Worm (Caenorhabditis elegans) whole organism, mixed stage, embryonic: ENCODE results near the gene Y47G7B.2.

ENCODE experiments used
- M03D4.4 ChIP-seq: sonication (generic microtip); optimal IDR thresholded peaks from 2 replicates; lab custom pipeline; 2017; ENCODE audit warnings: mild to moderate bottlenecking, missing genetic modification characterization, missing compliant biosample characterization
- bed-3 ChIP-seq: fragments of 200-800 bp; sonication (Bioruptor generic); optimal IDR thresholded peaks from 3 replicates; lab custom pipeline; 2018; ENCODE audit warnings: mild to moderate bottlenecking, missing genetic modification characterization, moderate library complexity, missing compliant biosample characterization
- blmp-1 ChIP-seq: fragments of 150-350 bp; optimal IDR thresholded peaks from 2 replicates; lab custom pipeline; 2014; ENCODE audit warnings: missing biosample characterization, missing genetic modification characterization
- ceh-39 ChIP-seq: fragments of 150-350 bp; optimal IDR thresholded peaks from 2 replicates; lab custom pipeline; 2014; ENCODE audit warnings: missing biosample characterization, missing genetic modification characterization
- ceh-43 ChIP-seq: fragments of 200-800 bp; sonication (Bioruptor generic); optimal IDR thresholded peaks from 2 replicates; lab custom pipeline; 2018; ENCODE audit warnings: mild to moderate bottlenecking, missing genetic modification characterization, moderate library complexity, missing compliant biosample characterization
- ceh-83 ChIP-seq: fragments of 200-800 bp; sonication (Bioruptor generic); optimal IDR thresholded peaks from 2 replicates; lab custom pipeline; 2018; ENCODE audit warnings: mild to moderate bottlenecking, missing genetic modification characterization, missing compliant biosample characterization
- ces-1 ChIP-seq: fragments of 150-350 bp; optimal IDR thresholded peaks from 2 replicates; lab custom pipeline; 2014; ENCODE audit warnings: missing biosample characterization, missing genetic modification reagents, missing genetic modification characterization
- drap-1 ChIP-seq: fragments of 200-800 bp; sonication (Bioruptor generic); optimal IDR thresholded peaks from 3 replicates; lab custom pipeline; 2018; ENCODE audit warnings: mild to moderate bottlenecking, missing genetic modification characterization, missing compliant biosample characterization
- flh-1 ChIP-seq: fragments of 200-800 bp; sonication (Bioruptor generic); optimal IDR thresholded peaks from 2 replicates; lab custom pipeline; 2018; ENCODE audit warnings: mild to moderate bottlenecking, missing genetic modification characterization, moderate library complexity, missing compliant biosample characterization
- ham-2 ChIP-seq: fragments of 200-800 bp; sonication (Bioruptor generic); optimal IDR thresholded peaks from 2 replicates; lab custom pipeline; 2018; ENCODE audit warnings: mild to moderate bottlenecking, missing genetic modification characterization, missing compliant biosample characterization
- hlh-1 ChIP-seq: fragments of 150-350 bp; optimal IDR thresholded peaks from 2 replicates; lab custom pipeline; 2014; ENCODE audit warnings: missing biosample characterization, missing genetic modification reagents, missing genetic modification characterization
- lin-13 ChIP-seq: fragments of 150-350 bp; optimal IDR thresholded peaks from 2 replicates; lab custom pipeline; 2014; ENCODE audit warnings: missing biosample characterization, missing genetic modification characterization
- lin-32 ChIP-seq: fragments of 200-800 bp; sonication (Bioruptor generic); optimal IDR thresholded peaks from 2 replicates; lab custom pipeline; 2018; ENCODE audit warnings: mild to moderate bottlenecking, missing genetic modification characterization, missing compliant biosample characterization
- lsy-2 ChIP-seq: fragments of 150-350 bp; optimal IDR thresholded peaks from 2 replicates; lab custom pipeline; 2014; ENCODE audit warnings: missing biosample characterization, missing genetic modification characterization
- mab-5 ChIP-seq: fragments of 150-350 bp; optimal IDR thresholded peaks from 2 replicates; lab custom pipeline; 2014; ENCODE audit warnings: missing biosample characterization, missing genetic modification characterization
- mep-1 ChIP-seq: fragments of 150-350 bp; optimal IDR thresholded peaks from 2 replicates; lab custom pipeline; 2017; ENCODE audit warnings: missing biosample characterization, missing genetic modification reagents, missing genetic modification characterization, inconsistent platforms
- nhr-12 ChIP-seq: fragments of 150-350 bp; optimal IDR thresholded peaks from 2 replicates; lab custom pipeline; 2014; ENCODE audit warnings: missing biosample characterization, missing genetic modification characterization
- nhr-2 ChIP-seq: fragments of 150-350 bp; optimal IDR thresholded peaks from 2 replicates; lab custom pipeline; 2014; ENCODE audit warnings: missing biosample characterization, missing genetic modification characterization
- nhr-237 ChIP-seq: fragments of 150-350 bp; optimal IDR thresholded peaks from 2 replicates; lab custom pipeline; 2014; ENCODE audit warnings: missing biosample characterization, missing genetic modification characterization
- nhr-28 ChIP-seq: fragments of 150-350 bp; optimal IDR thresholded peaks from 2 replicates; lab custom pipeline; 2014; ENCODE audit warnings: missing biosample characterization, missing genetic modification characterization
- nhr-76 ChIP-seq: sonication (generic microtip); optimal IDR thresholded peaks from 2 replicates; lab custom pipeline; 2017; ENCODE audit warnings: missing biosample characterization, missing genetic modification characterization
- pha-4 ChIP-seq: fragments of 150-350 bp; optimal IDR thresholded peaks from 2 replicates; lab custom pipeline; 2018; ENCODE audit warnings: missing biosample characterization, missing genetic modification reagents, missing genetic modification characterization
- sem-2 ChIP-seq: fragments of 200-800 bp; sonication (Bioruptor generic); optimal IDR thresholded peaks from 2 replicates; lab custom pipeline; 2018; ENCODE audit warnings: mild to moderate bottlenecking, missing genetic modification characterization, missing compliant biosample characterization
- snpc-4 ChIP-seq: fragments of 150-350 bp; optimal IDR thresholded peaks from 2 replicates; lab custom pipeline; 2014; ENCODE audit warnings: missing biosample characterization, missing genetic modification characterization
- sptf-1 ChIP-seq: sonication (generic microtip); optimal IDR thresholded peaks from 2 replicates; lab custom pipeline; 2017; ENCODE audit warnings: mild to moderate bottlenecking, missing genetic modification characterization, moderate library complexity, missing compliant biosample characterization
- unc-120 ChIP-seq: sonication (generic microtip); optimal IDR thresholded peaks from 2 replicates; lab custom pipeline; 2017; ENCODE audit warnings: missing genetic modification characterization, missing compliant biosample characterization; ENCODE audit not compliant: poor library complexity, severe bottlenecking
- unc-39 ChIP-seq: fragments of 150-350 bp; optimal IDR thresholded peaks from 2 replicates; lab custom pipeline; 2014; ENCODE audit warnings: missing biosample characterization, missing genetic modification characterization
- unc-62 ChIP-seq: fragments of 150-350 bp; optimal IDR thresholded peaks from 2 replicates; lab custom pipeline; 2014; ENCODE audit warnings: missing biosample characterization, missing genetic modification reagents, missing genetic modification characterization
- zip-8 ChIP-seq: fragments of 150-350 bp; optimal IDR thresholded peaks from 2 replicates; lab custom pipeline; 2014; ENCODE audit warnings: missing biosample characterization, missing genetic modification characterization
- ztf-11 ChIP-seq: fragments of 150-350 bp; optimal IDR thresholded peaks from 2 replicates; lab custom pipeline; 2014; ENCODE audit warnings: missing biosample characterization, missing genetic modification characterization

Gene Y47G7B.2

DNA sequence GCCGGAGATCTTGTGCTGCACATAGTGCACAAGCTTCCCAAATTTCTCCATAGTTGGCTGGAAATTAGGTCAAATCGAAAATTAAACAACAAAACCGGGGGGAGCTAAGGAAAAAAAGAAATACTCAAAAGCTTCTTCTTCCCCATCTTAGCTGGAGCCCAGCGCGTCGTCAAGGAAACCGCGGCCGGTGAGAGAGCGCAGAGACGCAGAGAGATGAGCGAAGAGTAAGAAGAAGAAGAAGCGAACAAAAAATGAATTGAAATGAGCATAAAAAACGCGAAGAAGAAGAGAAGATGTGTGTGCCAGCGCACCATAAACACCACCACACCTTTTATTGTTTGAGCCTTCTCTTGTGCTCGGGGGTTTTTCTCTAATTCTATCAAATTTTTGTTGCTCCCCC is 27.4 kb upstream of the Y47G7B.2 start, which contains the start of gene wdr-31:
wdr-31 (minus strand) TSS at position 101 of the 400 bp plus-strand sequence.
- no peak for TF ChIP-seq sem-2 (GFP tag; lab: Kevin White, UChicago)
- no peak for TF ChIP-seq flh-1
- no peak for TF ChIP-seq snpc-4 (tag; lab: Kevin White, UChicago)

DNA sequence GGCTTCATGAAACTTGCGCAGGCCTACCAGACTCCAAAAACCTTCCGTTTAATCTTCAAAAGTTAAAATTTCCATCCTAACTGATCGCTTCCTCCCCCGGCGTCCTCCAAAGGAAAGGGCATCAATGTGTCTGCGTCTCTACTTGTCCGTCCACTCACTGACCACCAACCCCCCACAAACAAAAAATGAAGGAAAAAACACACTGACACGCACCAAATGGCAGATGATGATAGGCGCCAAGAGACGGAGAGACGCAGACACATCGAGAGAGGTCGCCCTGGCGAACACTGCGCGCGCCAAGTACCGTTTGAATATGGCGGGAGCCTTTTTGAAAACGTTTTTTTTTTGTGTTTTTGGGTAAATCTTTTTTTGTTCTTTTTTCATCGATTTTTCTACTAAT is 26.9 kb upstream of the Y47G7B.2 start:
- TF ChIP-seq drap-1 (GFP tag; lab: Kevin White, UChicago): no peak
- TF ChIP-seq hlh-1 (tag; lab: Kevin White, UChicago): no peak
- TF ChIP-seq bed-3 (GFP tag; lab: Kevin White, UChicago): no peak
- TF ChIP-seq sptf-1 (tag; lab: Kevin White, UChicago): peak; percentile 4
- peak; percentile 16 for TF ChIP-seq mep-1 (tag; lab: Kevin White, UChicago)

DNA sequence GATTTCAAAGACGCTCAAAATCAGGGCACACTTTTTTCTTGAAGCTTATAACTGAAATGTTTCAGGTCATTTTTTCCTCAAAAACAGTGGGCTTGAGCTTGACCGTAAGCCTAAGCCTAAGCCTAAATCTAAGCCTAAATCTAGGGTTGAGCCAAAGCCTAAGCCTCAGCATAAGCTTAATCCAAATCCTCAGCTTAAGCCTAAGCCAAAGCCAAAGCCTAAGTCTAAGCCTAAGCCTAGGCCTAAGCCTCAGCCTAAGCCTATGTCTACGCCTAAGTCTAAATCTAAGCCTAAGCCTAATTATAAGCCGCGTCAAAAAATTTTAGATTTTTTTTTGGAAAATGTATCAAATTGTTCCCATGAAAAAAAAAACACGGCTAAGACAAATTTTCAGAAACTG is 26.5 kb upstream of the Y47G7B.2 start:
- TF ChIP-seq unc-62 (GFP tag; lab: Kevin White, UChicago) (no peak), pha-4 (tag; lab: Kevin White, UChicago) (no peak), nhr-12 (no peak), nhr-237 (tag; lab: Kevin White, UChicago) (no peak)

DNA sequence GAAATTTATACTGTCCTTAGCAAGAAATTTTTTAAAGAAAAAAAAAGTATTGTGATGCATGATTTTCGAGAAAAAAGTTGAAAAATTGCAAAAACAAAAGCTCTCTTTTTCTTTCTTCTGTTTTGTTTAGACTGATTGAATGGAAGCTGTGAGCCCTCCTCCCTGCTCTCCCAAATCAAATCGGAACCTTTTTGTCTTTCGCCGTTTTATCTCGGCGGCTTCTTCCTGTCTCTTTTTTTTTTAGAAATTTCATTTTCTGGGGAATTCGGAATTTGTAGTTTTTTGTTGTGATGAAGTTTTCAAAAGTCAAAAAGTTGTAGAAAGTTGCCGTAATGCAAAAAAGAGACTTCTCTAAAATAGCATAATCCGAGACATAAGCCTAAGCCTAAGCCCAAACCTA is 22.8 kb upstream of the Y47G7B.2 start:
- TF ChIP-seq nhr-12 (no peak), ces-1 (GFP tag; lab: Kevin White, UChicago) (peak; percentile 28)

- TF ChIP-seq snpc-4 (tag; lab: Kevin White, UChicago): no peak
- no peak for TF ChIP-seq zip-8
- TF ChIP-seq unc-62 (GFP tag; lab: Kevin White, UChicago): peak; percentile 63
- TF ChIP-seq lsy-2 (tag; lab: Kevin White, UChicago): no peak
- no peak for TF ChIP-seq nhr-12
- no peak for TF ChIP-seq mep-1 (tag; lab: Kevin White, UChicago)
- TF ChIP-seq bed-3 (GFP tag; lab: Kevin White, UChicago): no peak
- TF ChIP-seq blmp-1 (tag; lab: Kevin White, UChicago): no peak
- no peak for TF ChIP-seq mab-5 (tag; lab: Kevin White, UChicago)
- TF ChIP-seq M03D4.4 (tag; lab: Kevin White, UChicago): no peak
- no peak for TF ChIP-seq nhr-76 (tag; lab: Kevin White, UChicago)
- no peak for TF ChIP-seq drap-1 (GFP tag; lab: Kevin White, UChicago)
- no peak for TF ChIP-seq lin-13 (tag; lab: Kevin White, UChicago)
- TF ChIP-seq nhr-2 (tag; lab: Kevin White, UChicago): no peak
- no peak for TF ChIP-seq ham-2 (GFP tag; lab: Kevin White, UChicago)
- no peak for TF ChIP-seq ztf-11 (tag; lab: Kevin White, UChicago)
- TF ChIP-seq nhr-28: no peak
- TF ChIP-seq sem-2 (GFP tag; lab: Kevin White, UChicago): no peak
- no peak for TF ChIP-seq ceh-43 (GFP tag; lab: Kevin White, UChicago)
- no peak for TF ChIP-seq nhr-237 (tag; lab: Kevin White, UChicago)
- TF ChIP-seq hlh-1 (tag; lab: Kevin White, UChicago): peak; percentile 37
- no peak for TF ChIP-seq unc-39 (tag; lab: Kevin White, UChicago)
- peak; percentile 54 for TF ChIP-seq unc-120 (tag; lab: Kevin White, UChicago)
Observed at ce11 chrII:2726774-2727173, 19.0 kb upstream of the Y47G7B.2 start.

- TF ChIP-seq nhr-2 (tag; lab: Kevin White, UChicago) (no peak), ceh-83 (GFP tag; lab: Kevin White, UChicago) (no peak)
Observed at ce11 chrII:2725561-2725960, 17.7 kb upstream of the Y47G7B.2 start, which contains the start of the genes T05A8.11 and nep-2. Gene T05A8.11, minus strand, starts transcription at chrII:2725661. Gene nep-2, minus strand, starts transcription at chrII:2725752.

ce11 chrII:2721992-2722391 is 14.2 kb upstream of the Y47G7B.2 start:
- TF ChIP-seq unc-62 (GFP tag; lab: Kevin White, UChicago) (no peak), pha-4 (tag; lab: Kevin White, UChicago) (no peak), ceh-39 (tag; lab: Kevin White, UChicago) (no peak), nhr-28 (no peak), lin-32 (GFP tag; lab: Kevin White, UChicago) (no peak), nhr-76 (tag; lab: Kevin White, UChicago) (no peak)
